Worm (Caenorhabditis elegans): ENCODE measurements around the gene C37C3.9.

The C37C3.9 gene

DNA sequence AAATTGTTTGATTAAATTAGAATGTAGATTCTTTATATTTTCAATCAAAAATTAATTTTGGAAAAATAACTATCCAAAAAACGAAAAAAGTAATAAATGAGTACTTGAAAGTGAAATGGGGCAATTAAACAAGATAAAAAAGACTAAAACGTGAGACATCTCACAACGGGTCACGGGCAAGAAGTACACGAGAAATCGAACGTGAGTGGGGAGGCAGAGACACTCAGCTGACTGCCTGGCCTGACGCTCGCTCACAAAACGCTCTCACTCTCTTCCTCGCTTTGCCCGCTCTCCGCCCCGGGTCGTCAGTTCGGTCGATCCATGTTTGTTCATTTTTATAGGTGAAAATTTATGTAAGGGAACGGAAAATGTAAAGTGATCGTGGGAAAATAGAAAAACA lies 6.2 kb downstream of the C37C3.9 start (continued):
- TF ChIP-seq hif-1 (tag; optimal IDR thresholded peaks at IDR 0.05) (peak in 1 of 2 experiments; percentile 39), attf-4 (tag; optimal IDR thresholded peaks at IDR 0.05) (no peak), lir-3 (tag; optimal IDR thresholded peaks at IDR 0.05) (no peak), mxl-2 (GFP tag; conservative IDR thresholded peaks at IDR 0.05) (no peak), mdt-29 (GFP tag; IDR thresholded peaks at IDR 0.05) (no peak), zfp-3 (GFP tag; conservative IDR thresholded peaks at IDR 0.05) (no peak), fos-1 (tag; optimal IDR thresholded peaks at IDR 0.05) (no peak), D1046.2 (GFP tag; IDR thresholded peaks at IDR 0.05) (no peak), zip-2 (tag; optimal IDR thresholded peaks at IDR 0.05) (no peak), lin-13 (GFP tag; optimal IDR thresholded peaks at IDR 0.05) (no peak), F44E2.7 (GFP tag; IDR thresholded peaks at IDR 0.05) (no peak), ztf-7 (tag; optimal IDR thresholded peaks at IDR 0.05) (peak; percentile 30), nhr-76 (tag; optimal IDR thresholded peaks at IDR 0.05) (no peak), nhr-28 (tag; optimal IDR thresholded peaks at IDR 0.05) (peak; percentile 43), madf-5 (GFP tag; IDR thresholded peaks at IDR 0.05) (no peak), T26A8.4 (GFP tag; IDR thresholded peaks at IDR 0.05) (no peak), daf-16 (GFP tag; optimal IDR thresholded peaks at IDR 0.05) (no peak), daf-16 (tag; optimal IDR thresholded peaks at IDR 0.05) (peak; percentile 32), jun-1 (tag; optimal IDR thresholded peaks at IDR 0.05) (no peak), Y105C5A.15 (GFP tag; IDR thresholded peaks at IDR 0.05) (no peak), dve-1 (tag; optimal IDR thresholded peaks at IDR 0.05; ENCODE audit: insufficient read depth) (no peak), nhr-25 (tag; optimal IDR thresholded peaks at IDR 0.05; ENCODE audit: borderline replicate concordance, insufficient read depth) (no peak), daf-8 (GFP tag; IDR thresholded peaks at IDR 0.05) (no peak), nhr-41 (GFP tag; IDR thresholded peaks at IDR 0.05) (no peak), dmd-8 (GFP tag; IDR thresholded peaks at IDR 0.05) (no peak), ama-1 (optimal IDR thresholded peaks at IDR 0.05) (no peak), mdl-1 (tag; optimal IDR thresholded peaks at IDR 0.05) (peak in 1 of 2 experiments; percentile 72), ctbp-1 (GFP tag; IDR thresholded peaks at IDR 0.05) (no peak), saeg-2 (GFP tag; IDR thresholded peaks at IDR 0.05) (no peak), ceh-62 (tag; optimal IDR thresholded peaks at IDR 0.05) (no peak), pqm-1 (tag; optimal IDR thresholded peaks at IDR 0.05) (no peak), dmd-6 (GFP tag; IDR thresholded peaks at IDR 0.05) (peak; percentile 42), madf-9 (GFP tag; conservative IDR thresholded peaks at IDR 0.05) (0 out of 2 replicates have a peak, but pooled peaks have one; percentile 25), snpc-1.2 (GFP tag; IDR thresholded peaks at IDR 0.05) (no peak), ceh-32 (tag; optimal IDR thresholded peaks at IDR 0.05; ENCODE audit: poor library complexity) (no peak), rbr-2 (tag; optimal IDR thresholded peaks at IDR 0.05) (no peak), pha-4 (GFP tag; IDR thresholded peaks at IDR 0.05) (no peak), pha-4 (tag; optimal IDR thresholded peaks at IDR 0.05) (no peak), hlh-11 (tag; optimal IDR thresholded peaks at IDR 0.05) (peak; percentile 86), nhr-10 (tag; optimal IDR thresholded peaks at IDR 0.05) (no peak), ceh-28 (tag; optimal IDR thresholded peaks at IDR 0.05) (no peak), mes-2 (tag; optimal IDR thresholded peaks at IDR 0.05; ENCODE audit: poor library complexity, severe bottlenecking) (peak; percentile 42), T20F7.1 (GFP tag; optimal IDR thresholded peaks at IDR 0.05) (no peak), ceh-44 (GFP tag; IDR thresholded peaks at IDR 0.05) (no peak), ceh-20 (GFP tag; IDR thresholded peaks at IDR 0.05) (peak; percentile 42; the same call in 1 of the 2 replicates), hlh-30 (tag; optimal IDR thresholded peaks at IDR 0.05; ENCODE audit: insufficient read depth) (peak; percentile 97), lin-39 (tag; optimal IDR thresholded peaks at IDR 0.05) (no peak), tra-1 (GFP tag; IDR thresholded peaks at IDR 0.05) (no peak), F10B5.3 (tag; optimal IDR thresholded peaks at IDR 0.05) (no peak), php-3 (GFP tag; IDR thresholded peaks at IDR 0.05) (peak; percentile 54; the same call in 1 of the 2 replicates), daf-12 (tag; optimal IDR thresholded peaks at IDR 0.05) (no peak), F37D6.2 (tag; optimal IDR thresholded peaks at IDR 0.05) (no peak)

Measured in whole organism, L4 larva.